Worm (Caenorhabditis elegans) whole organism, early embryonic: ENCODE measurements around the gene H38K22.9.

Experiments
- B0310.2 ChIP-seq: sonication (generic microtip); optimal IDR thresholded peaks from 2 replicates; lab custom pipeline; 2016; ENCODE audit warnings: mild to moderate bottlenecking, missing genetic modification characterization, missing compliant biosample characterization
- ama-1 ChIP-seq: fragments of 150-350 bp; optimal IDR thresholded peaks from 2 replicates; lab custom pipeline; 2014
- ceh-13 ChIP-seq: fragments of 200-800 bp; sonication (Bioruptor generic); optimal IDR thresholded peaks from 2 replicates; lab custom pipeline; 2018; ENCODE audit warnings: mild to moderate bottlenecking, missing genetic modification characterization, missing compliant biosample characterization
- ceh-36 ChIP-seq: sonication (generic microtip); optimal IDR thresholded peaks from 2 replicates; lab custom pipeline; 2016; ENCODE audit warnings: missing genetic modification characterization, inconsistent platforms, missing compliant biosample characterization
- ets-7 ChIP-seq: sonication (generic microtip); optimal IDR thresholded peaks from 2 replicates; lab custom pipeline; 2016; ENCODE audit warnings: missing genotype, missing genetic modification characterization, missing compliant biosample characterization
- flt-1 ChIP-seq: fragments of 200-800 bp; sonication (Bioruptor generic); IDR thresholded peaks from 2 replicates; pipeline ENCODE4 v1.3.6; 2022; ENCODE audit warnings: missing genetic modification characterization, missing compliant biosample characterization
- hmg-4 ChIP-seq: fragments of 200-800 bp; sonication (Bioruptor generic); optimal IDR thresholded peaks from 2 replicates; lab custom pipeline; 2018; ENCODE audit warnings: mild to moderate bottlenecking, missing genetic modification characterization, missing compliant biosample characterization
- scrt-1 ChIP-seq: fragments of 200-800 bp; sonication (Bioruptor generic); IDR thresholded peaks from 2 replicates; pipeline ENCODE4 v1.3.6; 2022; ENCODE audit warnings: missing genetic modification characterization, missing compliant biosample characterization
- tbx-11 ChIP-seq: fragments of 200-800 bp; sonication (Bioruptor generic); IDR thresholded peaks from 2 replicates; pipeline ENCODE4 v1.3.6; 2022; ENCODE audit warnings: missing genetic modification characterization, missing compliant biosample characterization

DNA sequence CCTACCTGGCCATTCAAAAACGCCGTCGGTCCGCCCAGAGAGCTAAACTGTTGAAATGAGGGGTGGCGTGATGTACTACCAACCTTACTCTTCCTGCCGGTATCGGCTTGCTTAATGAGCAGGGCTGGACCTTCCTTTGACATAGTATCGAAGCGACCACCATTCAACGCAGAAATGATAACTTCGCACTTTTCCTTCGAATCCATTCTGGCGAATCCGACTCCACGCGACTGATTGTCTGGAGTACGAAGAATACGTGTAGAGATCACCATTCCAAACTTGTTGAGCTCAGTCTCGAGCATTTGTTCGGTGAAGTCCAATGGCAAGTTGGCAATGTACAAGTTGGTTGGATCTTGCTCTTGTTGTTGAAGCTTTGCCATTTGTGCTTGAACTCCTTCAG is 45.8 kb upstream of the H38K22.9 start:
- TF ChIP-seq tbx-11 (GFP tag; lab: Robert Waterston, UW) (no peak), ama-1 (lab: Kevin White, UChicago) (no peak), ceh-13 (GFP tag; lab: Kevin White, UChicago) (no peak), hmg-4 (GFP tag; lab: Kevin White, UChicago) (no peak), ceh-36 (no peak), ets-7 (tag; lab: Kevin White, UChicago) (no peak), B0310.2 (tag; lab: Kevin White, UChicago) (no peak), scrt-1 (GFP tag; lab: Robert Waterston, UW) (no peak), flt-1 (GFP tag; lab: Robert Waterston, UW) (no peak)
